Fruit fly (Drosophila melanogaster) whole organism: ENCODE measurements around the gene CG3769.

Source experiments
- CG8478 ChIP-seq: fragments of >200 bp; optimal IDR thresholded peaks from 2 replicates; lab custom pipeline; 2018; ENCODE audit warnings: inconsistent platforms
- Dll ChIP-seq: fragments of >200 bp; optimal IDR thresholded peaks from 2 replicates; lab custom pipeline; 2017
- EcR ChIP-seq, 2 experiments: fragments of >200 bp; optimal IDR thresholded peaks; 2 replicates each; lab custom pipeline; 2017; ENCODE audit warnings: missing biosample characterization in 2 of 2, missing genetic modification characterization in 2 of 2, missing genetic modification reagents in 2 of 2
- pan ChIP-seq: fragments of >200 bp; optimal IDR thresholded peaks from 2 replicates; lab custom pipeline; 2017
- psq ChIP-seq: fragments of >200 bp; optimal IDR thresholded peaks from 2 replicates; lab custom pipeline; 2017
- usp ChIP-seq: fragments of >200 bp; optimal IDR thresholded peaks from 2 replicates; lab custom pipeline; 2017; ENCODE audit warnings: missing biosample characterization, missing genetic modification characterization, mixed read lengths

Gene CG3769

DNA sequence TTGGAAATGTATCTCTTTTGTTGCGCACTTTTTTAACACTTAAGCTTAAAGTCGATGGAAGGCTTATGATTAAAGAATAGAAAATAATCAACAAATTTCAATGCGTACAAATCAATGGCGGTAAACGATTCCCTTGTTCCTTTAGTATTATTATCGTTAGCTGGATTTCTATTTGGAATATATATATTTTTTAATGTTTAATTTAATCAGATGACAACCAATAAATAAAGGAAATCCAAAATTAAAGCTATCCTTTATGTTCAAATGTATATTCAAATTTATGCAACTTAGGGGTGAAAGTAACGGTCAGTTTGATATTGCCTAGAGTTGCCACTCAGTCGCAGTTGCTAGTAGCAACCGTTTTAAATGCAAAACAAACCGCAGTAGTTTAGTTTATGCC lies at the start of gene CG3769:
Gene CG3769, plus strand, starts transcription at position 301 of the 400 bp plus-strand sequence.
- TF ChIP-seq Dll (lab: Kevin White, UChicago) (no peak), pan (lab: Kevin White, UChicago) (no peak), EcR (GFP tag; optimal IDR thresholded peaks at IDR 0.05; lab: Kevin White, UChicago) (no peak), psq (lab: Kevin White, UChicago) (no peak), CG8478 (lab: Kevin White, UChicago) (no peak)

dm6 chr2L:9386270-9386669 lies 48.9 kb upstream of the CG3769 start:
- no peak for TF ChIP-seq pan (lab: Kevin White, UChicago)
- no peak for TF ChIP-seq psq (lab: Kevin White, UChicago)
- TF ChIP-seq CG8478 (lab: Kevin White, UChicago): no peak
- TF ChIP-seq usp (GFP tag; lab: Kevin White, UChicago): no peak
- TF ChIP-seq EcR (GFP tag; optimal IDR thresholded peaks at IDR 0.05; lab: Kevin White, UChicago): no peak
- TF ChIP-seq Dll (lab: Kevin White, UChicago): no peak

DNA sequence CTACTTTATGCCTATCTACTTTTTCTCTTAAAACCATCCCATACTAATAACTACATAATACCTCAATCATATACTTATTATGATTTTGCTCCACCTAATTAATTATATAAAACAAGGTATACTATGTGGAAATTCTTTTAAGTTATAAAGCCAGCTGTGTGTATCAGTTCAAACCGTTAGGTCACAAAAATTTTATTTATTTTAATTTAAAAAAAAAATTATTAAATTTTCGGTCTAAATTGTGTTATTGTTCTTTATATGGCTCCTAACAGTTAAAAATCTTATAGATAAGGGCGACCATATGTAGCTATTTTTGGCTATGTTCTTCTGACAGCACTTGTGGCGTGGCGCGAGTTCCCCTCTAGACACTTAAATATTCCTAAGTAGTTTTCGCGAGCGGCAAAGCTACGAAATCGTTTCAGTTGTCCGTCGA lies 47.9 kb upstream of the CG3769 start, which contains the start of gene Aldh:
Gene Aldh, plus strand, starts transcription at position 150 of the 433 bp plus-strand sequence.
- no peak for TF ChIP-seq usp (GFP tag; lab: Kevin White, UChicago)

DNA sequence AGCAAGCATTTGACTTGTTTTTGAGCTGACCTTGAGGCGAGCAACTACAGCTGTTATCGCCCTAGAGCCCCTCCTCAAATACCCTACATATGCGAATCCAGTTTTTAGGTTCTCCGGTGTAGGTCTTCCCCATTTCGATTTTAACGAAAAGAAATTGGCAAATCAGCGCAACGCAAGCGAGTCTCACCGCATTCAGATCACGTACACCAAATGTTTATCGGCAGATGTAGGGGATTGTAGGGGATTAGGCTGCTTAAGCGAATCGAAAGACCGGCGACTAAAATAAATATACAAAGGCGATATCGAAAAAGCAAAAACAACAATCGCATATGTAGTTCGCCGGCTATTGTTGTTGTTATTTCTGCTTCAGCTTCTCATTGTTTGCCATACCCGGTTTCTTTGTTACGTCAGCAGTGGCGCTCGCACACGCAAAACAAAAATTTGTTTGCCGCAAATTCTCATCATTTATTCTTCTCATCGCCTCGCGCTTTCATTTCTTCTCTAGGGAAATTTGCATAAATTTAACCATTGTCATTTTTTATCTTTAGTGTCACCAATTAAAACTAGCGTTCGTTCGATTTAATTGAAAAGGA lies 47.1 kb upstream of the CG3769 start:
- no peak for TF ChIP-seq EcR (GFP tag; optimal IDR thresholded peaks at IDR 0.05; lab: Kevin White, UChicago)
- no peak for TF ChIP-seq usp (GFP tag; lab: Kevin White, UChicago)
- no peak for TF ChIP-seq Dll (lab: Kevin White, UChicago)
- TF ChIP-seq pan (lab: Kevin White, UChicago): no peak

- TF ChIP-seq Dll (lab: Kevin White, UChicago): no peak
- TF ChIP-seq EcR (GFP tag; optimal IDR thresholded peaks at IDR 0.05; lab: Kevin White, UChicago): no peak
- TF ChIP-seq usp (GFP tag; lab: Kevin White, UChicago): no peak
- no peak for TF ChIP-seq pan (lab: Kevin White, UChicago)
- TF ChIP-seq CG8478 (lab: Kevin White, UChicago): no peak
- no peak for TF ChIP-seq psq (lab: Kevin White, UChicago)
Observed at dm6 chr2L:9388924-9389765, 46.1 kb upstream of the CG3769 start.

DNA sequence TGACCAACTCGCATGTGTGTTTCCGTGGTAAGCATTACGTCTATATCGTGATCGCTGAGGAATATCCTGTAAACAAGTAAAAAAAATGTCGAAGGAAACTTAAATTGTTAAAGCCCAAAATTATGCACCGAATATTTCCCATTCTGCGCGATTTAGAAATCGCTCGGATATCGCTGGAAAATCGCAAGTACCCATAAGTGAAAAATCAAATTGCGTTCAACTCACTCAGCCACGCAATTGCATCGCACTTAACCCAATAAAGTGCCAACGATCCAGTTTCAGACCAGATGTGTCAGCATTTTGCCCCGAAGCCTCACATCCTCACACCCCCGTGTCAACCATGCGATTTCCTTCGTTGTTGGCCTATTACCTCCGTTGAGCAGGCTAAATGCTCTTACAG lies 38.8 kb upstream of the CG3769 start:
- TF ChIP-seq pan (lab: Kevin White, UChicago) (no peak), usp (GFP tag; lab: Kevin White, UChicago) (no peak), psq (lab: Kevin White, UChicago) (no peak), Dll (lab: Kevin White, UChicago) (no peak), CG8478 (lab: Kevin White, UChicago) (no peak), EcR (GFP tag; optimal IDR thresholded peaks at IDR 0.05; lab: Kevin White, UChicago) (no peak)

DNA sequence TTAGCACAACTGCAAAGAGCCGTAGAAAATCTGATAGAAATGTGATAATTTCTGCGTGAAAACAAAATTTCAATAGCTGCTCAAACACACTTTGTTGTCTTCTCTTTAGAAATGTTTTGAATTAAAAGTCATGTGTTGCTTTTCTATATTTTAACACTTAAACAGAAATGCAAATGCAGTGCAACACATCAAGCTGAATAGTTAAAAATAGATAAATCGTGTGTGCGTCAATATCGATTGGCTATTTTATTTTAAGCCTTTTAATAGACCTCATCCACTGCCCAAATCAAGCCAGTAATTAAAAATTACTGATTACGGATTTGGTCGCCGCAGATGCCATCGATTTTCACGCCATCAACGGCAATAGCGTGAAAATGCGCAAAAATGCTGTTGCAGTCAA lies 37.3 kb upstream of the CG3769 start, which contains the start of gene CG4438:
Gene CG4438, minus strand, starts transcription at position 101 of the 400 bp plus-strand sequence.
- no peak for TF ChIP-seq pan (lab: Kevin White, UChicago)
- no peak for TF ChIP-seq usp (GFP tag; lab: Kevin White, UChicago)
- no peak for TF ChIP-seq psq (lab: Kevin White, UChicago)
- TF ChIP-seq EcR (GFP tag; optimal IDR thresholded peaks at IDR 0.05; lab: Kevin White, UChicago): no peak
- no peak for TF ChIP-seq Dll (lab: Kevin White, UChicago)

DNA sequence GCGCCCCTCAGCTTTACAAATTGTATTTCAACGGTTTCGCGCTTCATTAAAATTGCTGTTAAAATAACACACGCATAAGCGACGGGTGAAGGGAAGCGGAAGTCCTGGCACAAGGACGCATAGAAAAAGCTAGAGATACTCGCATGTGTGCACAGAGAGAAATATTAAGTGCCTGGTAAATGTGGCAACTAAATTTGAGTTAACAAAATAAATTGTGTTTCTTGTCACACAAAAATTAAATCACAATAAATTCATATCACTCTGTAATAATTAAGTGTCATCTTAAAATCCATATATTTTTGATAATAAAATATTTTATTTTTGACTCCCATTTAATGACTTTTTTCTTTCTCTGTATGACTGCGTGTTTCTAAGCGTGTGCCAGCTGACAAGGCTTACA lies 35.0 kb upstream of the CG3769 start:
- no peak for TF ChIP-seq CG8478 (lab: Kevin White, UChicago)
- TF ChIP-seq pan (lab: Kevin White, UChicago): no peak
- no peak for TF ChIP-seq Dll (lab: Kevin White, UChicago)
- no peak for TF ChIP-seq EcR (GFP tag; optimal IDR thresholded peaks at IDR 0.05; lab: Kevin White, UChicago)
- no peak for TF ChIP-seq usp (GFP tag; lab: Kevin White, UChicago)
- no peak for TF ChIP-seq psq (lab: Kevin White, UChicago)

DNA sequence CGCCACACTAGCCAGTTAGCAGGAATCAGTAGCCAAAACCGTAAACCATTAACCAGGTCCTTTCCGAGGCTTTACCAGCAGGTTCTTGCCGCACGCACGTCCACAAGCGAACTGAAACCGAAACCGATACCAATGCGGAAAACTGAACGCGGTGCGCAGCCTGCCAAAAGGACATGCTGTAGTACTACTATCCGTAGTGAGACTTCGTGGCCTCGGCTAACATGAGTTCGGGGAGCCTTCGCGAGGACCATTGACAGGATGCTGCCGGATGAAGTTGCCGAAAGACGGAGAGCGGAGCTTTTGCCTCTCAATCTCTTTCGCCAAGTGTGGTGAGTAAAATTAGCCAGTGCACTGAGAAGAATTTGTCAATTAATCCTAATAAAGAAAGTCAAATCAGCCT lies 20.1 kb upstream of the CG3769 start, which contains the start of gene Shawl:
Gene Shawl, minus strand, starts transcription at position 104 of the 400 bp plus-strand sequence.
- no peak for TF ChIP-seq pan (lab: Kevin White, UChicago)

DNA sequence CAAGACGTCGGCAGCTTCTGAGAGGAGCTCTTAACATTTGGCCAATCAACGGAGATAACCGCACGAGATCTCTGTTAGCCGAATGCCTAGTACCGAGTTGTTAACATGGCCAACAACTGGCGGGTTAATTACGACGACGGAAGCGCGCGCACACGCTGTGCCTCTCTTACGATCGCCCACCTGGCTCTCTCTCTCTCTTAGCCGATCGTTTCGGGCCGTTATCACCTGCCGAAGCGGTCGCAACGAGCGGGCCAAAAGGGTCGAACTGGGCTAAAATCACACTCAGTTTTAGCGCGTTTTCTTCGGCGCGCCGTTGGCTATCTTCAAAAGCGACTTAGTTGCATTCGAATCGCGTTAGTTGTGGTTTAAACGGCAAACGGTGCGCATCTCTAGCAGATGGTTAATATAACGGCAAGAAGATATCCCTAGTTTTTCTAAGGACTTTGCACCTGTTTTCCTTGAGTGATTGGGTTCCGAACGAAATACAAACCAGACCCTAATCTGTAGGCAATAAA lies 18.9 kb upstream of the CG3769 start, which contains the start of gene Mco1:
Gene Mco1, plus strand, starts transcription at position 345 of the 515 bp plus-strand sequence.
- TF ChIP-seq CG8478 (lab: Kevin White, UChicago) (no peak), EcR (GFP tag; optimal IDR thresholded peaks at IDR 0.05; lab: Kevin White, UChicago) (no peak), psq (lab: Kevin White, UChicago) (no peak), pan (lab: Kevin White, UChicago) (no peak), Dll (lab: Kevin White, UChicago) (no peak), usp (GFP tag; lab: Kevin White, UChicago) (no peak)

DNA sequence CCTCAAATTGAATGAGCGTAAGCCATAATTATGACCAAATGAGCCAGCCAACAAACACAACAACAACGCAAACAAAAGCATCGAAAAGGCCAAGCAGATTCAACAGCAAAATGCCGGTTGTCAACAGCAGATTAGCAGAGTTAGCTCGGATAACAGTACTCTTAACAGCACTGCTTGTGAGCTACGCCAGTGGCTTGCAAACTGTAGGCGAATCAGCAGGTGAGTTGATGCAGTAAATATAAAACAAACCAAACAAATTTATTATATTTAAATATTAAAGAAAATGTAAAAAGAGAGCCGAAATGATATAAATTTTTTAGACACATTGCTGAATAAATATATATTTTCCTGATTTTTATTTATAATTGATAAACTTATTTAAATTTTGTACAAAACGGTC lies 14.5 kb upstream of the CG3769 start:
- TF ChIP-seq pan (lab: Kevin White, UChicago) (no peak), Dll (lab: Kevin White, UChicago) (no peak), CG8478 (lab: Kevin White, UChicago) (no peak), EcR (GFP tag; optimal IDR thresholded peaks at IDR 0.05; lab: Kevin White, UChicago) (no peak), usp (GFP tag; lab: Kevin White, UChicago) (no peak), psq (lab: Kevin White, UChicago) (no peak)
